Fruit fly (Drosophila melanogaster) whole organism, prepupa: ENCODE results near the gene Prosalpha2.
"Not testable (repeated sequence)": the region's sequence is repeated elsewhere in the genome, so short reads cannot be mapped to it uniquely, and the experiment has no call there.

Experiments
- CG11294 ChIP-seq: fragments of 200-800 bp; sonication (Bioruptor generic); IDR thresholded peaks from 2 replicates; pipeline ENCODE4 v1.3.6; 2022; ENCODE audit warnings: missing biosample characterization, missing genetic modification characterization
- CG15336 ChIP-seq: fragments of 200-800 bp; sonication (Bioruptor generic); IDR thresholded peaks from 2 replicates; pipeline ENCODE4 v1.3.6; 2022; ENCODE audit warnings: missing biosample characterization, missing genetic modification characterization
- CG6854 ChIP-seq: fragments of 200-800 bp; sonication (Bioruptor generic); optimal IDR thresholded peaks from 2 replicates; lab custom pipeline; 2017; ENCODE audit warnings: missing biosample characterization, mild to moderate bottlenecking, missing genetic modification characterization
- Ets96B ChIP-seq: fragments of 200-800 bp; optimal IDR thresholded peaks from 2 replicates; lab custom pipeline; 2019; ENCODE audit warnings: missing biosample characterization, mild to moderate bottlenecking, missing genetic modification characterization, moderate library complexity
- dsx ChIP-seq: fragments of 200-800 bp; optimal IDR thresholded peaks from 3 replicates; lab custom pipeline; 2019; ENCODE audit warnings: missing biosample characterization, mild to moderate bottlenecking, missing genetic modification characterization, moderate library complexity; ENCODE audit not compliant: poor library complexity, severe bottlenecking
- fd59A ChIP-seq: fragments of 200-800 bp; sonication (Bioruptor generic); optimal IDR thresholded peaks from 2 replicates; lab custom pipeline; 2017; ENCODE audit warnings: missing biosample characterization, mild to moderate bottlenecking, missing genetic modification characterization, missing genetic modification reagents

DNA sequence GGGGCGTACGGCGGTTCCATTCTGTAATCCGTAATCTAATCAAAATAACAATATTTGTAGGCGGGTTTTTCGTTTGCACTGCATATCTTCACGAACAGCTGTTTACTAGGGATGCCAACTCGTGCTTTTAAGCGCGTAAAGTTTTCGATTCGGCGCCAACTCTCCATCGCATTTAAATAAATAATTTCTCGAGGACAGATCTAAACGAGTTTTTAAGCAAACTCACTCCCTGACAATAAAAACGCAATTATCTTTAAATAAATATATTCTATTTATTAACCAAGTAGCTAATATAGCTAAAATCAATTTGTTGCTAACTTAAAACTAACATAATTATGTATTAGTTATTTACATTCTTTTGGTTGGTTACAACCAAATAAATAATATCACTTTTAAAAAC is 34.1 kb downstream of the Prosalpha2 start, which contains the start of gene CG5608:
- TF ChIP-seq dsx (GFP tag; lab: Kevin White, UChicago); fd59A (GFP tag; lab: Kevin White, UChicago); CG11294; CG6854 (GFP tag; lab: Kevin White, UChicago); CG15336 (GFP tag; lab: Robert Waterston, UW); Ets96B (tag; lab: Kevin White, UChicago): not testable (repeated sequence)
